Worm (Caenorhabditis elegans): ENCODE data around the gene acl-2.

- TF ChIP-seq nhr-237 (tag; optimal IDR thresholded peaks at IDR 0.05): no peak
- no peak for TF ChIP-seq ztf-11 (tag; optimal IDR thresholded peaks at IDR 0.05)
- no peak for TF ChIP-seq ztf-4 (tag; optimal IDR thresholded peaks at IDR 0.05)
- no peak for TF ChIP-seq lin-13 (GFP tag; optimal IDR thresholded peaks at IDR 0.05)
- no peak for TF ChIP-seq snpc-4 (tag; optimal IDR thresholded peaks at IDR 0.05)
These were observed 16.3 kb upstream of the acl-2 start for ce11 chrV:10047189-10047588.

Measured in whole organism, L2 larva.